Worm (Caenorhabditis elegans) whole organism, L3 larva: ENCODE data around the gene mes-1.

Source experiments
- R02D3.7 ChIP-seq: fragments of 150-350 bp; optimal IDR thresholded peaks from 2 replicates; lab custom pipeline; 2014; ENCODE audit warnings: missing biosample characterization, missing genetic modification characterization
- ceh-16 ChIP-seq: sonication (generic microtip); optimal IDR thresholded peaks from 2 replicates; lab custom pipeline; 2017; ENCODE audit warnings: missing biosample characterization, missing genetic modification characterization
- ceh-28 ChIP-seq: fragments of 150-350 bp; optimal IDR thresholded peaks from 2 replicates; lab custom pipeline; 2014; ENCODE audit warnings: missing biosample characterization, missing genetic modification reagents, missing genetic modification characterization
- ceh-82 ChIP-seq: fragments of 150-350 bp; optimal IDR thresholded peaks from 2 replicates; lab custom pipeline; 2014; ENCODE audit warnings: missing biosample characterization, missing genetic modification characterization
- ceh-9 ChIP-seq: sonication (generic microtip); optimal IDR thresholded peaks from 2 replicates; lab custom pipeline; 2018; ENCODE audit warnings: missing biosample characterization, missing genetic modification characterization
- egl-27 ChIP-seq: sonication (generic microtip); optimal IDR thresholded peaks from 4 replicates; lab custom pipeline; 2017; ENCODE audit warnings: missing biosample characterization, missing genetic modification reagents, missing genetic modification characterization
- egl-5 ChIP-seq: fragments of 150-350 bp; optimal IDR thresholded peaks from 2 replicates; lab custom pipeline; 2017; ENCODE audit warnings: missing biosample characterization, missing genetic modification reagents, missing genetic modification characterization, inconsistent platforms
- elt-1 ChIP-seq: fragments of 150-350 bp; optimal IDR thresholded peaks from 2 replicates; lab custom pipeline; 2014; ENCODE audit warnings: missing biosample characterization, missing genetic modification characterization
- elt-3 ChIP-seq, 3 experiments: fragments of 150-350 bp in 1 of 3; sonication (generic microtip) in 2 of 3; optimal IDR thresholded peaks; 2 replicates in 2 of 3; 4 replicates in 1 of 3; lab custom pipeline; 2014 to 2017; ENCODE audit warnings: missing biosample characterization in 3 of 3, missing genetic modification characterization in 3 of 3
- eor-1 ChIP-seq, 2 experiments: fragments of 150-350 bp; optimal IDR thresholded peaks; 2 replicates each; lab custom pipeline; 2014 to 2018; ENCODE audit warnings: missing biosample characterization in 2 of 2, missing genetic modification characterization in 2 of 2
- fkh-10 ChIP-seq: sonication (generic microtip); optimal IDR thresholded peaks from 2 replicates; lab custom pipeline; 2017; ENCODE audit warnings: missing biosample characterization, missing genetic modification reagents, missing genetic modification characterization
- fkh-2 ChIP-seq: fragments of 150-350 bp; optimal IDR thresholded peaks from 2 replicates; lab custom pipeline; 2014; ENCODE audit warnings: missing biosample characterization, missing genetic modification reagents, missing genetic modification characterization
- fos-1 ChIP-seq: fragments of 150-350 bp; optimal IDR thresholded peaks from 2 replicates; lab custom pipeline; 2014; ENCODE audit warnings: missing biosample characterization, missing genetic modification characterization
- hmg-11 ChIP-seq: sonication (generic microtip); optimal IDR thresholded peaks from 2 replicates; lab custom pipeline; 2016; ENCODE audit warnings: missing genetic modification characterization, missing compliant biosample characterization
- lin-15B ChIP-seq: fragments of 150-350 bp; optimal IDR thresholded peaks from 2 replicates; lab custom pipeline; 2014; ENCODE audit warnings: missing biosample characterization, missing genetic modification characterization
- lsy-12 ChIP-seq: sonication (generic microtip); optimal IDR thresholded peaks from 2 replicates; lab custom pipeline; 2016; ENCODE audit warnings: mild to moderate bottlenecking, missing genetic modification characterization, missing compliant biosample characterization
- mdl-1 ChIP-seq: fragments of 150-350 bp; optimal IDR thresholded peaks from 2 replicates; lab custom pipeline; 2014; ENCODE audit warnings: missing biosample characterization, missing genetic modification characterization
- mml-1 ChIP-seq: fragments of 150-350 bp; sonication (generic microtip); optimal IDR thresholded peaks from 3 replicates; lab custom pipeline; 2014; ENCODE audit warnings: missing biosample characterization, missing genetic modification characterization
- nfya-1 ChIP-seq: sonication (generic microtip); optimal IDR thresholded peaks from 2 replicates; lab custom pipeline; 2017; ENCODE audit warnings: missing genetic modification characterization, mild to moderate bottlenecking, missing compliant biosample characterization, antibody characterized with exemption, moderate library complexity; ENCODE audit not compliant: insufficient read depth
- nhr-12 ChIP-seq: fragments of 150-350 bp; optimal IDR thresholded peaks from 2 replicates; lab custom pipeline; 2014; ENCODE audit warnings: missing biosample characterization, missing genetic modification characterization
- nhr-25 ChIP-seq: sonication (generic microtip); optimal IDR thresholded peaks from 2 replicates; lab custom pipeline; 2017; ENCODE audit warnings: missing biosample characterization, missing genetic modification characterization
- nhr-43 ChIP-seq: sonication (generic microtip); optimal IDR thresholded peaks from 2 replicates; lab custom pipeline; 2016; ENCODE audit warnings: mild to moderate bottlenecking, missing genetic modification characterization, missing compliant biosample characterization; ENCODE audit not compliant: poor library complexity, severe bottlenecking
- pha-4 ChIP-seq: fragments of 150-350 bp; optimal IDR thresholded peaks from 2 replicates; lab custom pipeline; 2014; ENCODE audit warnings: missing biosample characterization, missing genetic modification reagents, missing genetic modification characterization
- pqm-1 ChIP-seq: fragments of 150-350 bp; optimal IDR thresholded peaks from 2 replicates; lab custom pipeline; 2017; ENCODE audit warnings: missing biosample characterization, missing genetic modification characterization, inconsistent platforms
- sea-2 ChIP-seq: fragments of 150-350 bp; sonication (generic microtip); optimal IDR thresholded peaks from 4 replicates; lab custom pipeline; 2014; ENCODE audit warnings: missing biosample characterization, missing genetic modification reagents, missing genetic modification characterization
- snpc-4 ChIP-seq: fragments of 150-350 bp; optimal IDR thresholded peaks from 2 replicates; lab custom pipeline; 2014; ENCODE audit warnings: missing biosample characterization, missing genetic modification characterization
- tbx-2 ChIP-seq: sonication (generic microtip); optimal IDR thresholded peaks from 2 replicates; lab custom pipeline; 2016; ENCODE audit warnings: mild to moderate bottlenecking, missing genetic modification characterization, missing compliant biosample characterization
- unc-39 ChIP-seq: sonication (generic microtip); optimal IDR thresholded peaks from 4 replicates; lab custom pipeline; 2017; ENCODE audit warnings: missing biosample characterization, missing genetic modification characterization
- unc-62 ChIP-seq: fragments of 150-350 bp; sonication (generic microtip); optimal IDR thresholded peaks from 4 replicates; lab custom pipeline; 2014; ENCODE audit warnings: missing biosample characterization, missing genetic modification reagents, missing genetic modification characterization
- zag-1 ChIP-seq: fragments of 150-350 bp; optimal IDR thresholded peaks from 2 replicates; lab custom pipeline; 2014; ENCODE audit warnings: missing biosample characterization, missing genetic modification characterization
- ztf-11 ChIP-seq: fragments of 150-350 bp; optimal IDR thresholded peaks from 2 replicates; lab custom pipeline; 2014; ENCODE audit warnings: missing biosample characterization, missing genetic modification characterization

Gene mes-1

DNA sequence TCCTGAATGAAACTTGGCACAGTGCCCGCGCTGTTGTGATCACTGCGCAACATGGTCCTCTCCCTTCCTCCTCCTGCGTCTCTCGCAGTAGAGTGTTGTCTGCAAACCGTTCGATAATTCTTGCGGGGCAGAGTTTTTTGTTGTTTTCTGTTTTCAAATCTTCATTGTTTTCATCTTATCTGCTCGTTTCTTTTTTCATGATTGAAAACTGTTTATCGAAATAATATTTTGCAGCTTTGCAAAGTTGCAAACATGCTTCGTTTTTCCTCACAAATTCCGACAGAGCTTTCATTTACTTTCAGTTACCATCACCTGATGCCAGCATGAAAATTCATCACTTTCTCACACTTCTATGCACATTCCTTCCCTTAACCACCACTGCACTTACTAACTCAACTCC, at the start of gene mes-1:
Gene mes-1, plus strand, starts transcription at position 301 of the 400 bp plus-strand sequence.
- TF ChIP-seq unc-39 (no peak), elt-3 (tag; optimal IDR thresholded peaks at IDR 0.05; lab: Kevin White, UChicago) (no peak)

ce11 chrX:11814667-11815066, 42.6 kb upstream of the mes-1 start, which contains the start of gene C34E11.2:
Gene C34E11.2, minus strand, starts transcription at chrX:11814750.
- no peak for TF ChIP-seq fos-1 (tag; lab: Kevin White, UChicago)
- TF ChIP-seq lsy-12 = peak; percentile 2
- TF ChIP-seq, all 47 proteins: peak for 1

ce11 chrX:11816825-11817224, 40.5 kb upstream of the mes-1 start:
- TF ChIP-seq tbx-2 (tag; lab: Kevin White, UChicago) (no peak), zag-1 (tag; lab: Kevin White, UChicago) (no peak), pha-4 (tag; lab: Kevin White, UChicago) (no peak), fkh-2 (tag; lab: Kevin White, UChicago) (no peak), pqm-1 (tag; lab: Kevin White, UChicago) (no peak), nhr-43 (no peak), mml-1 (tag; lab: Kevin White, UChicago) (no peak), ceh-28 (no peak), egl-27 (tag; lab: Kevin White, UChicago) (no peak), nhr-25 (tag; lab: Kevin White, UChicago) (no peak), elt-3 (tag; optimal IDR thresholded peaks at IDR 0.05; lab: Kevin White, UChicago) (no peak), ceh-82 (no peak), ceh-16 (tag; lab: Kevin White, UChicago) (no peak), lin-15B (tag; lab: Kevin White, UChicago) (no peak), eor-1 (tag; optimal IDR thresholded peaks at IDR 0.05; lab: Kevin White, UChicago) (no peak), unc-62 (no peak), lsy-12 (no peak), elt-1 (no peak), ceh-9 (tag; lab: Kevin White, UChicago) (no peak)

- TF ChIP-seq fkh-2 (tag; lab: Kevin White, UChicago) (no peak), ceh-9 (tag; lab: Kevin White, UChicago) (no peak), nfya-1 (tag; lab: Kevin White, UChicago) (peak; percentile 21)
Observed at ce11 chrX:11818711-11819110, 38.6 kb upstream of the mes-1 start.

- TF ChIP-seq fkh-10 (GFP tag; lab: Kevin White, UChicago) (no peak), tbx-2 (tag; lab: Kevin White, UChicago) (no peak), ztf-11 (tag; lab: Kevin White, UChicago) (no peak), snpc-4 (tag; lab: Kevin White, UChicago) (no peak), hmg-11 (tag; lab: Kevin White, UChicago) (no peak)
Observed at ce11 chrX:11821159-11821720, 36.0 kb upstream of the mes-1 start.

DNA sequence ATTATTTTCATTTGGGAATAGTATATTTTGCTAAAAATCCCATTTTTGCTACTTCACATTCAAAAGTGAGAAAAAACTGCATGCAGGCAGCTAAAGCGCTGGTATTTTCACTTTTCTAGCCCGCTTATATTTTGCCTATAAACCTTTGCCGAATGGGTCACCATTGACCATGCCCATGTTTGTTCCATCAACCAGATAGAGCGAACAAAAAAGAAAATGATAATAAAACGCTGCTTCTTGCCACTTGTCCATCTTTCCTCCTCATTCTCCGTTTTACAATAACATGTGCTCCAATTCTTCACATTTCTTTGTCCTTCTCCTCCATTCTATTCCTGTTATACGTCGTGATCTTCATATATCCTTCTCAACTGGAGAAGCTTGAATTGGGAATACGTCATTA, 33.6 kb upstream of the mes-1 start, which contains the start of gene tag-241:
Gene tag-241, plus strand, starts transcription at position 301 of the 400 bp plus-strand sequence.
- TF ChIP-seq mdl-1 (tag; lab: Kevin White, UChicago) = no peak
- no peak for TF ChIP-seq pqm-1 (tag; lab: Kevin White, UChicago)
- no peak for TF ChIP-seq lin-15B (tag; lab: Kevin White, UChicago)
- no peak for TF ChIP-seq ceh-16 (tag; lab: Kevin White, UChicago)
- TF ChIP-seq snpc-4 (tag; lab: Kevin White, UChicago) = no peak
- no peak for TF ChIP-seq nhr-12 (tag; lab: Kevin White, UChicago)
- TF ChIP-seq fos-1 (tag; lab: Kevin White, UChicago) = no peak
- no peak for TF ChIP-seq lsy-12
- TF ChIP-seq R02D3.7 (tag; lab: Kevin White, UChicago) = no peak

- TF ChIP-seq fos-1 (tag; lab: Kevin White, UChicago) (no peak), fkh-10 (GFP tag; lab: Kevin White, UChicago) (no peak), nhr-25 (tag; lab: Kevin White, UChicago) (no peak), lsy-12 (no peak), eor-1 (tag; optimal IDR thresholded peaks at IDR 0.05; lab: Kevin White, UChicago) (no peak), egl-5 (no peak), ceh-9 (tag; lab: Kevin White, UChicago) (no peak), sea-2 (GFP tag; lab: Kevin White, UChicago) (no peak)
Observed at ce11 chrX:11826892-11827291, 30.4 kb upstream of the mes-1 start.
